Fruit fly (Drosophila melanogaster) whole organism, embryonic: ENCODE results near the gene CG9628.
A peak's percentile ranks its signal among the peaks of the same experiment; 100 is the strongest.

Experiments used
- ATbp ChIP-seq: fragments of 200-800 bp; sonication (Bioruptor generic); optimal IDR thresholded peaks from 2 replicates; lab custom pipeline; 2017; ENCODE audit warnings: missing biosample characterization, mild to moderate bottlenecking, missing genetic modification characterization, missing genetic modification reagents
- Ada2b ChIP-seq: fragments of 200-800 bp; sonication (Bioruptor generic); IDR thresholded peaks from 2 replicates; pipeline ENCODE4 v1.3.6; 2022; ENCODE audit warnings: missing biosample characterization, missing genetic modification characterization
- Adf1 ChIP-seq: fragments of 200-800 bp; sonication (Bioruptor generic); IDR thresholded peaks from 2 replicates; pipeline ENCODE4 v1.3.6; 2022; ENCODE audit warnings: missing biosample characterization, missing genetic modification characterization
- CG10147 ChIP-seq: fragments of 200-800 bp; sonication (Bioruptor generic); optimal IDR thresholded peaks from 2 replicates; lab custom pipeline; 2019; ENCODE audit warnings: missing biosample characterization, mild to moderate bottlenecking, missing genetic modification characterization, moderate library complexity
- CG11456 ChIP-seq: fragments of 200-800 bp; sonication (Bioruptor generic); IDR thresholded peaks from 3 replicates; pipeline ENCODE4 v1.3.6; 2022; ENCODE audit warnings: missing biosample characterization, missing genetic modification characterization
- CG11695 ChIP-seq: fragments of 200-800 bp; sonication (Bioruptor generic); IDR thresholded peaks from 3 replicates; pipeline ENCODE4 v1.3.6; 2022; ENCODE audit warnings: missing biosample characterization, missing genetic modification characterization
- CG12744 ChIP-seq: fragments of 200-800 bp; sonication (Bioruptor generic); optimal IDR thresholded peaks from 2 replicates; lab custom pipeline; 2016; ENCODE audit warnings: missing biosample characterization, missing genetic modification characterization
- CG15073 ChIP-seq: fragments of 200-800 bp; sonication (Bioruptor generic); optimal IDR thresholded peaks from 2 replicates; lab custom pipeline; 2016; ENCODE audit warnings: missing biosample characterization, missing genetic modification characterization
- CG17361 ChIP-seq: fragments of 200-800 bp; sonication (Bioruptor generic); IDR thresholded peaks from 3 replicates; pipeline ENCODE4 v1.3.6; 2022; ENCODE audit warnings: missing biosample characterization, missing genetic modification characterization
- CG2116 ChIP-seq: fragments of 200-800 bp; sonication (Bioruptor generic); optimal IDR thresholded peaks from 3 replicates; lab custom pipeline; 2018; ENCODE audit warnings: missing biosample characterization, mild to moderate bottlenecking, missing genetic modification characterization
- CG30403 ChIP-seq: fragments of 200-800 bp; sonication (Bioruptor generic); optimal IDR thresholded peaks from 3 replicates; lab custom pipeline; 2016; ENCODE audit warnings: missing biosample characterization, missing genetic modification characterization
- CG31365 ChIP-seq: fragments of 200-800 bp; sonication (Bioruptor generic); optimal IDR thresholded peaks from 2 replicates; lab custom pipeline; 2018; ENCODE audit warnings: missing biosample characterization, mild to moderate bottlenecking, missing genetic modification characterization
- CG5245 ChIP-seq: fragments of 200-800 bp; sonication (Bioruptor generic); optimal IDR thresholded peaks from 3 replicates; lab custom pipeline; 2016; ENCODE audit warnings: missing biosample characterization, missing genetic modification characterization
- CG6854 ChIP-seq: fragments of 200-800 bp; sonication (Bioruptor generic); optimal IDR thresholded peaks from 3 replicates; lab custom pipeline; 2017; ENCODE audit warnings: missing biosample characterization, mild to moderate bottlenecking, missing genetic modification characterization
- CG8089 ChIP-seq: fragments of 200-800 bp; sonication (Bioruptor generic); optimal IDR thresholded peaks from 3 replicates; lab custom pipeline; 2016; ENCODE audit warnings: missing biosample characterization, missing genetic modification characterization
- CG8281 ChIP-seq: fragments of 200-800 bp; sonication (Bioruptor generic); optimal IDR thresholded peaks from 2 replicates; lab custom pipeline; 2018; ENCODE audit warnings: missing biosample characterization, mild to moderate bottlenecking, missing genetic modification characterization, moderate library complexity
- CTCF ChIP-seq: fragments of 200-800 bp; sonication (Bioruptor generic); optimal IDR thresholded peaks from 2 replicates; lab custom pipeline; 2017; ENCODE audit warnings: missing biosample characterization, mild to moderate bottlenecking, missing genetic modification characterization, moderate library complexity
- Chrac-16 ChIP-seq: fragments of 200-800 bp; sonication (Bioruptor generic); optimal IDR thresholded peaks from 3 replicates; lab custom pipeline; 2016; ENCODE audit warnings: missing biosample characterization, missing genetic modification characterization
- CoRest ChIP-seq: fragments of 200-800 bp; sonication (Bioruptor generic); optimal IDR thresholded peaks from 3 replicates; lab custom pipeline; 2018; ENCODE audit warnings: missing biosample characterization, mild to moderate bottlenecking, missing genetic modification characterization, moderate library complexity
- Deaf1 ChIP-seq: fragments of 200-800 bp; optimal IDR thresholded peaks from 3 replicates; lab custom pipeline; 2019; ENCODE audit warnings: missing biosample characterization, mild to moderate bottlenecking, missing genetic modification characterization, moderate library complexity
- ERR ChIP-seq: fragments of 200-800 bp; sonication (Bioruptor generic); optimal IDR thresholded peaks from 2 replicates; lab custom pipeline; 2016; ENCODE audit warnings: missing biosample characterization, missing genetic modification characterization
- Elba2 ChIP-seq: fragments of 200-800 bp; sonication (Bioruptor generic); optimal IDR thresholded peaks from 3 replicates; lab custom pipeline; 2016; ENCODE audit warnings: missing biosample characterization, missing genetic modification characterization
- Ets97D ChIP-seq: fragments of 200-800 bp; sonication (Bioruptor generic); optimal IDR thresholded peaks from 3 replicates; lab custom pipeline; 2016; ENCODE audit warnings: missing biosample characterization, missing genetic modification characterization
- Fer2 ChIP-seq: fragments of 200-800 bp; sonication (Bioruptor generic); optimal IDR thresholded peaks from 2 replicates; lab custom pipeline; 2018; ENCODE audit warnings: missing biosample characterization, mild to moderate bottlenecking, missing genetic modification characterization, moderate library complexity
- Gsc ChIP-seq: fragments of 200-800 bp; sonication (Bioruptor generic); IDR thresholded peaks from 2 replicates; pipeline ENCODE4 v1.3.6; 2022; ENCODE audit warnings: missing biosample characterization, missing genetic modification characterization
- Hsf ChIP-seq: fragments of 200-800 bp; sonication (Bioruptor generic); optimal IDR thresholded peaks from 3 replicates; lab custom pipeline; 2016; ENCODE audit warnings: missing biosample characterization, missing genetic modification characterization
- Kr ChIP-seq: fragments of 200-800 bp; sonication (Bioruptor generic); optimal IDR thresholded peaks from 2 replicates; lab custom pipeline; 2017; ENCODE audit warnings: missing biosample characterization, mild to moderate bottlenecking, missing genetic modification characterization
- Lpt ChIP-seq: fragments of >200 bp; optimal IDR thresholded peaks from 2 replicates; lab custom pipeline; 2018; ENCODE audit warnings: missing biosample characterization, missing genetic modification characterization
- MTF-1 ChIP-seq: fragments of 200-800 bp; sonication (Bioruptor generic); optimal IDR thresholded peaks from 2 replicates; lab custom pipeline; 2018; ENCODE audit warnings: missing biosample characterization, mild to moderate bottlenecking, missing genetic modification characterization, borderline replicate concordance
- Nf-YA ChIP-seq: fragments of 200-800 bp; sonication (Bioruptor generic); IDR thresholded peaks from 2 replicates; pipeline ENCODE4 v1.3.6; 2022; ENCODE audit warnings: missing biosample characterization, missing genetic modification characterization
- Nf-YB ChIP-seq: fragments of 200-800 bp; sonication (Bioruptor generic); optimal IDR thresholded peaks from 3 replicates; lab custom pipeline; 2019; ENCODE audit warnings: missing biosample characterization, mild to moderate bottlenecking, missing genetic modification characterization, moderate library complexity
- Ssrp ChIP-seq: fragments of 200-800 bp; sonication (Bioruptor generic); optimal IDR thresholded peaks from 2 replicates; lab custom pipeline; 2018; ENCODE audit warnings: missing biosample characterization, mild to moderate bottlenecking, missing genetic modification characterization, moderate library complexity
- Taf1 ChIP-seq: fragments of 200-800 bp; sonication (Bioruptor generic); IDR thresholded peaks from 2 replicates; pipeline ENCODE4 v1.3.6; 2022; ENCODE audit warnings: missing biosample characterization, missing genetic modification characterization
- ap ChIP-seq: fragments of 200-800 bp; sonication (Bioruptor generic); IDR thresholded peaks from 2 replicates; pipeline ENCODE4 v1.3.6; 2022; ENCODE audit warnings: missing biosample characterization, missing genetic modification characterization
- ara ChIP-seq: fragments of 200-800 bp; sonication (Bioruptor generic); IDR thresholded peaks from 2 replicates; pipeline ENCODE4 v1.3.6; 2022; ENCODE audit warnings: missing biosample characterization, missing genetic modification characterization
- bowl ChIP-seq: fragments of 200-800 bp; sonication (Bioruptor generic); IDR thresholded peaks from 2 replicates; pipeline ENCODE4 v1.3.6; 2022; ENCODE audit warnings: missing biosample characterization, missing genetic modification characterization
- danr ChIP-seq: fragments of 200-800 bp; sonication (Bioruptor generic); IDR thresholded peaks from 2 replicates; pipeline ENCODE4 v1.3.6; 2022; ENCODE audit warnings: missing biosample characterization, missing genetic modification characterization
- emc ChIP-seq: fragments of 200-800 bp; sonication (Bioruptor generic); optimal IDR thresholded peaks from 2 replicates; lab custom pipeline; 2016; ENCODE audit warnings: missing biosample characterization, missing genetic modification characterization
- gfzf ChIP-seq: fragments of 200-800 bp; sonication (Bioruptor generic); optimal IDR thresholded peaks from 2 replicates; lab custom pipeline; 2016; ENCODE audit warnings: missing biosample characterization, mild to moderate bottlenecking, missing genetic modification characterization, moderate library complexity
- gsb ChIP-seq: fragments of 200-800 bp; sonication (Bioruptor generic); IDR thresholded peaks from 2 replicates; pipeline ENCODE4 v1.3.6; 2022; ENCODE audit warnings: missing biosample characterization, missing genetic modification characterization
- kay ChIP-seq: fragments of 200-800 bp; sonication (Bioruptor generic); optimal IDR thresholded peaks from 2 replicates; lab custom pipeline; 2016; ENCODE audit warnings: missing biosample characterization, missing genetic modification characterization
- pum ChIP-seq: fragments of 200-800 bp; sonication (Bioruptor generic); optimal IDR thresholded peaks from 2 replicates; lab custom pipeline; 2016; ENCODE audit warnings: missing biosample characterization, missing genetic modification characterization
- pzg ChIP-seq: fragments of 200-800 bp; sonication (Bioruptor generic); optimal IDR thresholded peaks from 3 replicates; lab custom pipeline; 2018; ENCODE audit warnings: missing biosample characterization, mild to moderate bottlenecking, missing genetic modification characterization, moderate library complexity
- repo ChIP-seq: fragments of 200-800 bp; sonication (Bioruptor generic); optimal IDR thresholded peaks from 2 replicates; lab custom pipeline; 2016; ENCODE audit warnings: missing biosample characterization, missing genetic modification characterization
- ro ChIP-seq: fragments of 200-800 bp; sonication (Bioruptor generic); IDR thresholded peaks from 2 replicates; pipeline ENCODE4 v1.3.6; 2022; ENCODE audit warnings: missing biosample characterization, missing genetic modification characterization
- sens ChIP-seq: fragments of 200-800 bp; sonication (Bioruptor generic); peaks from one replicate; lab custom pipeline; 2016; ENCODE audit warnings: missing biosample characterization, missing genetic modification characterization
- so ChIP-seq: fragments of 200-800 bp; sonication (Bioruptor generic); IDR thresholded peaks from 3 replicates; pipeline ENCODE4 v1.3.6; 2022; ENCODE audit warnings: missing biosample characterization, missing genetic modification characterization
- sug ChIP-seq: fragments of 200-800 bp; optimal IDR thresholded peaks from 2 replicates; lab custom pipeline; 2019; ENCODE audit warnings: missing biosample characterization, mild to moderate bottlenecking, missing genetic modification characterization, moderate library complexity
- wek ChIP-seq: fragments of 200-800 bp; sonication (Bioruptor generic); optimal IDR thresholded peaks from 3 replicates; lab custom pipeline; 2018; ENCODE audit warnings: missing biosample characterization, mild to moderate bottlenecking, missing genetic modification characterization, moderate library complexity
- wor ChIP-seq: fragments of 200-800 bp; sonication (Bioruptor generic); IDR thresholded peaks from 2 replicates; pipeline ENCODE4 v1.3.6; 2022; ENCODE audit warnings: missing biosample characterization, missing genetic modification characterization
- yki ChIP-seq: fragments of >200 bp; optimal IDR thresholded peaks from 3 replicates; lab custom pipeline; 2018
- zen ChIP-seq: fragments of 200-800 bp; sonication (Bioruptor generic); optimal IDR thresholded peaks from 3 replicates; lab custom pipeline; 2018; ENCODE audit warnings: missing biosample characterization, mild to moderate bottlenecking, missing genetic modification characterization, moderate library complexity

The CG9628 gene

dm6 chr3L:14634773-14635563, 12.4 kb downstream of the CG9628 start (continued):
- TF ChIP-seq CG5245 (GFP tag; lab: Kevin White, UChicago) (peak; percentile 58), wor (GFP tag; lab: Robert Waterston, UW) (no peak), Adf1 (GFP tag; lab: Robert Waterston, UW) (no peak), bowl (no peak), kay (GFP tag; lab: Kevin White, UChicago) (peak; percentile 70), CG31365 (tag; lab: Kevin White, UChicago) (no peak), CG11456 (no peak), Ets97D (GFP tag; lab: Kevin White, UChicago) (no peak), CG10147 (GFP tag; lab: Kevin White, UChicago) (no peak), ro (no peak; the same call in 1 of the 2 replicates), Kr (no peak), MTF-1 (GFP tag; lab: Kevin White, UChicago) (no peak), Taf1 (GFP tag; lab: Robert Waterston, UW) (no peak), ap (0 out of 2 replicates have a peak, but pooled peaks have one; percentile 11), danr (GFP tag; lab: Robert Waterston, UW) (no peak), Ada2b (GFP tag; lab: Robert Waterston, UW) (no peak), Hsf (GFP tag; lab: Kevin White, UChicago) (peak; percentile 33), Deaf1 (peak; percentile 37), pzg (GFP tag; lab: Kevin White, UChicago) (no peak), Fer2 (tag; lab: Kevin White, UChicago) (no peak), repo (GFP tag; lab: Kevin White, UChicago) (no peak), sens (GFP tag; lab: Kevin White, UChicago) (peak; percentile 90), CG30403 (GFP tag; lab: Kevin White, UChicago) (peak; percentile 67), CG2116 (GFP tag; lab: Kevin White, UChicago) (peak; percentile 38), CG6854 (GFP tag; lab: Kevin White, UChicago) (peak; percentile 18), CG8281 (tag; lab: Kevin White, UChicago) (no peak), CoRest (peak; percentile 83), Gsc (GFP tag; lab: Robert Waterston, UW) (no peak), emc (no peak), zen (peak; percentile 82), CTCF (GFP tag; lab: Kevin White, UChicago) (peak; percentile 19), gsb (GFP tag; lab: Robert Waterston, UW) (no peak), Lpt (GFP tag; lab: Kevin White, UChicago) (no peak), Chrac-16 (GFP tag; lab: Kevin White, UChicago) (peak; percentile 67), sug (tag; lab: Kevin White, UChicago) (no peak), Nf-YA (GFP tag; lab: Robert Waterston, UW) (no peak), ERR (GFP tag; lab: Kevin White, UChicago) (no peak), wek (GFP tag; lab: Kevin White, UChicago) (no peak), CG12744 (GFP tag; lab: Kevin White, UChicago) (no peak), CG11695 (GFP tag; lab: Robert Waterston, UW) (0 out of 3 replicates have a peak, but pooled peaks have one; percentile 41), pum (GFP tag; lab: Kevin White, UChicago) (no peak), Ssrp (tag; lab: Kevin White, UChicago) (peak; percentile 81), ara (GFP tag; lab: Robert Waterston, UW) (peak; percentile 64), Elba2 (GFP tag; lab: Kevin White, UChicago) (no peak), ATbp (peak; percentile 24), yki (no peak), Nf-YB (GFP tag; lab: Kevin White, UChicago) (peak; percentile 62), CG17361 (GFP tag; lab: Robert Waterston, UW) (peak; percentile 93), CG15073 (GFP tag; lab: Kevin White, UChicago) (no peak), CG8089 (no peak), gfzf (GFP tag; lab: Kevin White, UChicago) (no peak), so (GFP tag; lab: Robert Waterston, UW) (0 out of 3 replicates have a peak, but pooled peaks have one; percentile 38)
